Worm (Caenorhabditis elegans) whole organism, midembryonic: ENCODE results near the gene fbxa-54.
A peak's percentile ranks its signal among the peaks of the same experiment; 100 is the strongest.

ENCODE experiments used
- T22C8.4 ChIP-seq: fragments of 200-800 bp; sonication (Bioruptor generic); IDR thresholded peaks from 2 replicates; pipeline ENCODE4 v1.3.6; 2022; ENCODE audit warnings: missing genetic modification characterization, missing compliant biosample characterization
- cog-1 ChIP-seq: sonication (generic microtip); optimal IDR thresholded peaks from 2 replicates; lab custom pipeline; 2016; ENCODE audit warnings: missing genetic modification characterization, missing compliant biosample characterization
- flt-1 ChIP-seq: fragments of 200-800 bp; sonication (Bioruptor generic); IDR thresholded peaks from 2 replicates; pipeline ENCODE4 v1.3.6; 2022; ENCODE audit warnings: missing genetic modification characterization, missing compliant biosample characterization
- klf-2 ChIP-seq: fragments of 200-800 bp; sonication (Bioruptor generic); conservative IDR thresholded peaks from 2 replicates; pipeline ENCODE4 v1.3.6; 2022; ENCODE audit warnings: missing genetic modification reagents, missing genetic modification characterization, missing compliant biosample characterization
- med-1 ChIP-seq: sonication (generic microtip); optimal IDR thresholded peaks from 2 replicates; lab custom pipeline; 2017; ENCODE audit warnings: missing genetic modification characterization, mild to moderate bottlenecking, missing compliant biosample characterization, antibody characterized with exemption, missing genetic modification reagents; ENCODE audit not compliant: insufficient read depth
- ref-1 ChIP-seq: fragments of 200-800 bp; sonication (Bioruptor generic); conservative IDR thresholded peaks from 2 replicates; pipeline ENCODE4 v1.3.6; 2022; ENCODE audit warnings: missing genetic modification reagents, missing genetic modification characterization, missing compliant biosample characterization
- tab-1 ChIP-seq: fragments of 200-800 bp; sonication (Bioruptor generic); IDR thresholded peaks from 2 replicates; pipeline ENCODE4 v1.3.6; 2022; ENCODE audit warnings: missing genetic modification characterization, missing compliant biosample characterization
- ztf-23 ChIP-seq: fragments of 200-800 bp; sonication (Bioruptor generic); IDR thresholded peaks from 2 replicates; pipeline ENCODE4 v1.3.6; 2022; ENCODE audit warnings: missing genetic modification reagents, missing genetic modification characterization, missing compliant biosample characterization
- ztf-29 ChIP-seq: fragments of 200-800 bp; sonication (Bioruptor generic); IDR thresholded peaks from 2 replicates; pipeline ENCODE4 v1.3.6; 2022; ENCODE audit warnings: missing genetic modification reagents, missing genetic modification characterization, missing compliant biosample characterization

fbxa-54 gene

ce11 chrIII:955981-956380, at the start of gene fbxa-54:
fbxa-54 (plus strand) TSS chrIII:956334.
- TF ChIP-seq T22C8.4 (GFP tag; lab: Robert Waterston, UW) (no peak), flt-1 (GFP tag; lab: Robert Waterston, UW) (no peak), klf-2 (GFP tag; lab: Robert Waterston, UW) (no peak), ref-1 (GFP tag; lab: Robert Waterston, UW) (no peak), cog-1 (tag; lab: Kevin White, UChicago) (no peak), tab-1 (GFP tag; lab: Robert Waterston, UW) (no peak), med-1 (GFP tag; lab: Kevin White, UChicago) (no peak), ztf-29 (GFP tag; lab: Robert Waterston, UW) (no peak), ztf-23 (GFP tag; lab: Robert Waterston, UW) (no peak)

- TF ChIP-seq ref-1 (GFP tag; lab: Robert Waterston, UW) (no peak), T22C8.4 (GFP tag; lab: Robert Waterston, UW) (no peak), ztf-23 (GFP tag; lab: Robert Waterston, UW) (no peak), ztf-29 (GFP tag; lab: Robert Waterston, UW) (no peak), tab-1 (GFP tag; lab: Robert Waterston, UW) (no peak), klf-2 (GFP tag; lab: Robert Waterston, UW) (no peak), flt-1 (GFP tag; lab: Robert Waterston, UW) (no peak), med-1 (GFP tag; lab: Kevin White, UChicago) (no peak), cog-1 (tag; lab: Kevin White, UChicago) (no peak)
Measured at ce11 chrIII:907311-907710, 48.8 kb upstream of the fbxa-54 start, which contains the start of gene F23H11.4. F23H11.4 (minus strand) TSS chrIII:907539.

- TF ChIP-seq ztf-23 (GFP tag; lab: Robert Waterston, UW) = no peak
- TF ChIP-seq T22C8.4 (GFP tag; lab: Robert Waterston, UW) = no peak
Measured at ce11 chrIII:907990-908389, 48.1 kb upstream of the fbxa-54 start.

ce11 chrIII:909540-909939, 46.6 kb upstream of the fbxa-54 start, which contains the start of gene crls-1:
crls-1 (minus strand) TSS chrIII:909902.
- TF ChIP-seq klf-2 (GFP tag; lab: Robert Waterston, UW) = no peak
- TF ChIP-seq cog-1 (tag; lab: Kevin White, UChicago) = no peak
- TF ChIP-seq med-1 (GFP tag; lab: Kevin White, UChicago) = no peak
- TF ChIP-seq ztf-29 (GFP tag; lab: Robert Waterston, UW) = no peak

ce11 chrIII:910540-911311, 45.4 kb upstream of the fbxa-54 start, which contains the start of the genes F23H11.5 and bra-2:
F23H11.5 (minus strand) TSS chrIII:910590.
bra-2 (plus strand) TSS chrIII:911261.
- TF ChIP-seq tab-1 (GFP tag; lab: Robert Waterston, UW) (no peak), med-1 (GFP tag; lab: Kevin White, UChicago) (no peak), ztf-23 (GFP tag; lab: Robert Waterston, UW) (no peak), klf-2 (GFP tag; lab: Robert Waterston, UW) (no peak), cog-1 (tag; lab: Kevin White, UChicago) (no peak), T22C8.4 (GFP tag; lab: Robert Waterston, UW) (no peak), ztf-29 (GFP tag; lab: Robert Waterston, UW) (no peak), ref-1 (GFP tag; lab: Robert Waterston, UW) (no peak), flt-1 (GFP tag; lab: Robert Waterston, UW) (no peak)

- no peak for TF ChIP-seq klf-2 (GFP tag; lab: Robert Waterston, UW)
Measured at ce11 chrIII:916897-917296, 39.2 kb upstream of the fbxa-54 start, which contains the start of gene idpp-13. idpp-13 (minus strand) TSS chrIII:916997.

- no peak for TF ChIP-seq tab-1 (GFP tag; lab: Robert Waterston, UW)
- TF ChIP-seq klf-2 (GFP tag; lab: Robert Waterston, UW) = no peak
- TF ChIP-seq ztf-23 (GFP tag; lab: Robert Waterston, UW) = no peak
- TF ChIP-seq ref-1 (GFP tag; lab: Robert Waterston, UW) = no peak
- TF ChIP-seq flt-1 (GFP tag; lab: Robert Waterston, UW) = no peak
- no peak for TF ChIP-seq T22C8.4 (GFP tag; lab: Robert Waterston, UW)
- no peak for TF ChIP-seq ztf-29 (GFP tag; lab: Robert Waterston, UW)
Measured at ce11 chrIII:919322-919721, 36.8 kb upstream of the fbxa-54 start, which contains the start of gene F23H11.7. F23H11.7 (minus strand) TSS chrIII:919422.

ce11 chrIII:926216-926615, 29.9 kb upstream of the fbxa-54 start, which contains the start of gene pef-1:
pef-1 (minus strand) TSS chrIII:926316.
- TF ChIP-seq med-1 (GFP tag; lab: Kevin White, UChicago) = no peak
- no peak for TF ChIP-seq ztf-29 (GFP tag; lab: Robert Waterston, UW)
- TF ChIP-seq tab-1 (GFP tag; lab: Robert Waterston, UW) = no peak
- TF ChIP-seq cog-1 (tag; lab: Kevin White, UChicago) = no peak
- TF ChIP-seq ref-1 (GFP tag; lab: Robert Waterston, UW) = no peak
- TF ChIP-seq klf-2 (GFP tag; lab: Robert Waterston, UW) = no peak
- no peak for TF ChIP-seq T22C8.4 (GFP tag; lab: Robert Waterston, UW)

- peak; percentile 33 for TF ChIP-seq cog-1 (tag; lab: Kevin White, UChicago)
Measured at ce11 chrIII:931405-931804, 24.7 kb upstream of the fbxa-54 start.
